Worm (Caenorhabditis elegans): Measurements from ENCODE around the gene C35A5.3.

Gene C35A5.3

DNA sequence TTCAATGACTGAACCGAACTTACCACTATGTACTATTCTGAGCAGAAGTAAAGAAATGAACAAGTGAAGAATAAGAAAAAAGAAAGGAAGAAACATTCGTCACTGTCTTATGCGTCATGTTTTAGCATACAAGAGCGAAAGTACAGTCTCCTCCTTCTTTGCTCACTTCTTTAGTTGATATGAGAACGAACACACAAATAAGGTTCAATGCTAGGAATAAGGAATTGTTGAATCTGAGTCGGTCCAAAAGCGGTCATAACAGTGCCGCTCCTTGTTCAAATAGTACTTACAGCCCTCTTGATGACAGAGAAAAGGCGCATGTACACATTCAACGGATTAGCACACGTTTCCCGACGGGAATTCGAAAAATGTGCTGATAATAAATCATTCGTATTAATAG is 37.9 kb upstream of the C35A5.3 start, which contains the start of gene F25D1.8:
TSS of gene F25D1.8 (plus strand) at position 301 of the 400 bp plus-strand sequence.
- peak; percentile 21 for TF ChIP-seq pqm-1 (tag; optimal IDR thresholded peaks at IDR 0.05)
- TF ChIP-seq tbx-2 (tag; optimal IDR thresholded peaks at IDR 0.05): no peak

DNA sequence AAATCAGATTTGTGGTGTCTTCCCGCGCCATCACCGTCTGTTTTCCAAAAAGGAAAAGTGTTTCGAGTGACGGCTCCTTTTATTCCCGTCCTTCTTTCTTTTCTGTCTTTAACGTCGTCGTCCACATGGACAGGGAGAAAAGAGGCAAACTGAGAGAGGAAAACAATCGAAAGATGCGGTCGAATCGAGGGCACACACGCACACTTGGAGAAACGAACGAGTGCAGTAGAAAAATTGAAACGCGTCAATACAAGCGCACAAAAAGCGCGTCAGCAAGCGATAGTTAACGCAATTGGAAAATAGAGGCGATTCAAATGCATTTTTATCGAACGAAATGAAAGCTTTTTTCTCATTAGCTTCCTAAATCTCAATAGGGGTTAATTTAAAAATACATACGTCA is 35.6 kb upstream of the C35A5.3 start:
- TF ChIP-seq nhr-237 (tag; optimal IDR thresholded peaks at IDR 0.05): no peak
- TF ChIP-seq fkh-2 (tag; optimal IDR thresholded peaks at IDR 0.05): no peak
- TF ChIP-seq jun-1 (tag; optimal IDR thresholded peaks at IDR 0.05): peak; percentile 87
- TF ChIP-seq elt-1 (tag; optimal IDR thresholded peaks at IDR 0.05): peak; percentile 47
- peak; percentile 85 for TF ChIP-seq ceh-28 (tag; optimal IDR thresholded peaks at IDR 0.05)
- TF ChIP-seq nhr-76 (tag; optimal IDR thresholded peaks at IDR 0.05): no peak
- peak; percentile 53 for TF ChIP-seq ztf-4 (tag; optimal IDR thresholded peaks at IDR 0.05)
- no peak for TF ChIP-seq unc-39 (tag; optimal IDR thresholded peaks at IDR 0.05)
- no peak for TF ChIP-seq ztf-11 (tag; optimal IDR thresholded peaks at IDR 0.05)
- TF ChIP-seq daf-12 (tag; optimal IDR thresholded peaks at IDR 0.05): no peak
- TF ChIP-seq fkh-10 (GFP tag; optimal IDR thresholded peaks at IDR 0.05): peak; percentile 37
- peak; percentile 32 for TF ChIP-seq zag-1 (tag; optimal IDR thresholded peaks at IDR 0.05)
- peak; percentile 61 for TF ChIP-seq egl-27 (tag; optimal IDR thresholded peaks at IDR 0.05)
- TF ChIP-seq elt-3 (tag; optimal IDR thresholded peaks at IDR 0.05): peak in 1 of 3 experiments; percentile 29
- TF ChIP-seq nhr-28 (tag; optimal IDR thresholded peaks at IDR 0.05): no peak
- no peak for TF ChIP-seq ceh-9 (tag; optimal IDR thresholded peaks at IDR 0.05)
- TF ChIP-seq lin-39 (tag; optimal IDR thresholded peaks at IDR 0.05): peak; percentile 86
- TF ChIP-seq nhr-12 (tag; optimal IDR thresholded peaks at IDR 0.05): no peak
- TF ChIP-seq ceh-82 (tag; optimal IDR thresholded peaks at IDR 0.05): peak; percentile 73
- peak; percentile 93 for TF ChIP-seq lin-15B (tag; optimal IDR thresholded peaks at IDR 0.05)
- TF ChIP-seq lsy-12 (tag; optimal IDR thresholded peaks at IDR 0.05): peak; percentile 71
- TF ChIP-seq egl-5 (tag; optimal IDR thresholded peaks at IDR 0.05): peak; percentile 78
- peak; percentile 75 for TF ChIP-seq R02D3.7 (tag; optimal IDR thresholded peaks at IDR 0.05)
- TF ChIP-seq hmg-11 (tag; optimal IDR thresholded peaks at IDR 0.05): peak; percentile 91
- no peak for TF ChIP-seq nhr-67 (tag; optimal IDR thresholded peaks at IDR 0.05)
- peak; percentile 61 for TF ChIP-seq unc-62 (GFP tag; optimal IDR thresholded peaks at IDR 0.05)
- TF ChIP-seq elt-2 (tag; optimal IDR thresholded peaks at IDR 0.05): peak; percentile 58
- TF ChIP-seq skn-1 (tag; optimal IDR thresholded peaks at IDR 0.05): peak; percentile 62
- no peak for TF ChIP-seq sea-2 (GFP tag; optimal IDR thresholded peaks at IDR 0.05)
- no peak for TF ChIP-seq ceh-16 (tag; optimal IDR thresholded peaks at IDR 0.05)
- TF ChIP-seq nhr-77 (tag; optimal IDR thresholded peaks at IDR 0.05): peak; percentile 48
- peak; percentile 86 for TF ChIP-seq tbx-2 (tag; optimal IDR thresholded peaks at IDR 0.05)
- TF ChIP-seq mml-1 (tag; optimal IDR thresholded peaks at IDR 0.05): no peak
- peak; percentile 97 for TF ChIP-seq nhr-25 (tag; optimal IDR thresholded peaks at IDR 0.05)
- peak; percentile 56 for TF ChIP-seq pqm-1 (tag; optimal IDR thresholded peaks at IDR 0.05)
- peak; percentile 94 for TF ChIP-seq pha-4 (tag; optimal IDR thresholded peaks at IDR 0.05)
- TF ChIP-seq fos-1 (tag; optimal IDR thresholded peaks at IDR 0.05): no peak
- no peak for TF ChIP-seq aly-2 (tag; optimal IDR thresholded peaks at IDR 0.05)
- no peak for TF ChIP-seq eor-1 (tag; optimal IDR thresholded peaks at IDR 0.05)
- TF ChIP-seq ZK546.5 (tag; optimal IDR thresholded peaks at IDR 0.05): peak; percentile 36
- peak; percentile 93 for TF ChIP-seq snpc-4 (tag; optimal IDR thresholded peaks at IDR 0.05)
- TF ChIP-seq nhr-11 (tag; optimal IDR thresholded peaks at IDR 0.05): no peak
- peak; percentile 65 for TF ChIP-seq mdl-1 (tag; optimal IDR thresholded peaks at IDR 0.05)
- peak; percentile 92 for TF ChIP-seq nhr-23 (tag; optimal IDR thresholded peaks at IDR 0.05)
- TF ChIP-seq nhr-43 (tag; optimal IDR thresholded peaks at IDR 0.05; ENCODE audit: poor library complexity, severe bottlenecking): peak; percentile 89
- peak; percentile 95 for TF ChIP-seq nfya-1 (tag; optimal IDR thresholded peaks at IDR 0.05; ENCODE audit: insufficient read depth)
- TF ChIP-seq ama-1 (optimal IDR thresholded peaks at IDR 0.05): peak; percentile 67

Data from whole organism, L3 larva.